Worm (Caenorhabditis elegans) whole organism, L3 larva: ENCODE results near the gene T01D1.8.

ENCODE experiments used
- ceh-28 ChIP-seq: fragments of 150-350 bp; optimal IDR thresholded peaks from 2 replicates; lab custom pipeline; 2014; ENCODE audit warnings: missing biosample characterization, missing genetic modification reagents, missing genetic modification characterization
- elt-3 ChIP-seq, 3 experiments: fragments of 150-350 bp in 1 of 3; sonication (generic microtip) in 2 of 3; optimal IDR thresholded peaks; 2 replicates in 2 of 3; 4 replicates in 1 of 3; lab custom pipeline; 2014 to 2017; ENCODE audit warnings: missing biosample characterization in 3 of 3, missing genetic modification characterization in 3 of 3
- fkh-2 ChIP-seq: fragments of 150-350 bp; optimal IDR thresholded peaks from 2 replicates; lab custom pipeline; 2014; ENCODE audit warnings: missing biosample characterization, missing genetic modification reagents, missing genetic modification characterization
- fos-1 ChIP-seq: fragments of 150-350 bp; optimal IDR thresholded peaks from 2 replicates; lab custom pipeline; 2014; ENCODE audit warnings: missing biosample characterization, missing genetic modification characterization
- jun-1 ChIP-seq: fragments of 150-350 bp; optimal IDR thresholded peaks from 2 replicates; lab custom pipeline; 2014; ENCODE audit warnings: missing biosample characterization, missing genetic modification reagents, missing genetic modification characterization
- nfya-1 ChIP-seq: sonication (generic microtip); optimal IDR thresholded peaks from 2 replicates; lab custom pipeline; 2017; ENCODE audit warnings: missing genetic modification characterization, mild to moderate bottlenecking, missing compliant biosample characterization, antibody characterized with exemption, moderate library complexity; ENCODE audit not compliant: insufficient read depth
- unc-62 ChIP-seq: fragments of 150-350 bp; sonication (generic microtip); optimal IDR thresholded peaks from 4 replicates; lab custom pipeline; 2014; ENCODE audit warnings: missing biosample characterization, missing genetic modification reagents, missing genetic modification characterization
- ztf-4 ChIP-seq: fragments of 150-350 bp; optimal IDR thresholded peaks from 2 replicates; lab custom pipeline; 2014; ENCODE audit warnings: missing biosample characterization, missing genetic modification characterization

DNA sequence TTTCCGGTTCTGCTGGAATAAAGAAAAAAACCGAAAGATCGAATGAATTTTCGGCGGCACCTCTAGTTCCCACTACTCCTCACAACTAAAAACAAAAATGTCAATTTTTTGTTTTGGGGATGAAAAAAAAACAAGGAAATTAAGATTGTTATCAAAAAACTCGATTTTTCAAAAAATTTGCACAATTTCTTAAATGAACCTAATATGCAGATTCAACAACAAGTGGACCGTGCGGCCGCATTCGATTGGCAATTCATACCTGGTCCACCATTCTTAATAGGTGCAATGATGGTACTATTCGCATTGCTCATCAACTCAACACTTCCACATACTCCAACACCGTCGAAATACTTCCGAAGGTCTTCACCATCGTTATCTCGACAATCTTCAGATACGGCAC, 35.0 kb upstream of the T01D1.8 start:
- TF ChIP-seq fos-1 (tag; lab: Kevin White, UChicago) (no peak), unc-62 (no peak), nfya-1 (tag; lab: Kevin White, UChicago) (no peak), jun-1 (tag; lab: Kevin White, UChicago) (no peak), fkh-2 (tag; lab: Kevin White, UChicago) (no peak), elt-3 (tag; optimal IDR thresholded peaks at IDR 0.05; lab: Kevin White, UChicago) (no peak), ceh-28 (tag; lab: Kevin White, UChicago) (no peak), ztf-4 (no peak)
